Fruit fly (Drosophila melanogaster) whole organism, larva: Measurements from ENCODE around the gene DPCoAC.

Source experiments
- noc ChIP-seq: fragments of 200-800 bp; sonication (Bioruptor generic); optimal IDR thresholded peaks from 3 replicates; lab custom pipeline; 2019; ENCODE audit warnings: missing biosample characterization, mild to moderate bottlenecking, missing genetic modification characterization, moderate library complexity

DPCoAC gene

DNA sequence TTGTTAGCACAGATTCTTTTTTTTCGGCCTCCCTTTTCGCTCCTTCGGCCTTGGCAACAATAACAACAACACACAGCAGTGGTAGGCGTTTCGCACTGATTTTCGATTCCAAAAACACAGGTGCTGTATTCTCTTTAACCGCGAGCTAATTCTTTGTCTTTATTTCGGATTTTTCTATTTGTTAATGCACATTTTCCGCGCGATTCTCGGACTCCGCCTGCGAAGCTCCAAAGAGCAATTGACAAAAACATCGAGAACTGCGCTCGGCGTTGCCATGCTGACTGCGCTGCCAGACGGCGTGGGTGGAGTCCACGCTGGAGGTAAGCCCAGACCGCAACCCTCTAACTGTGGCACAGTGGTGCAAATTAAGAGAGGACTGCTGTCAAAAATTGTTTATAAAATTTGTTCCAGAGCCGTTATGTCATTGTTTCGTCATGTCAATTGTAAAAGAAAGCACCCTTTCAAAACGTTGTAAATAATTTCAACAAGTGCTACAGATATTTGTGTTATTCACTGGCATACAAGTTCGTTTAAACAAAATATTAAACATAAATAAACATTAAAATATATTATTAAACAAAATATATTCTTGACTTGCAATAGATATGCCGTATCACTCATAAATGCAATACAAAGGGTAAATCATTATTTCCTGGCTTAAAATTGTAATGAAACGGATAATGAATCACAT is at the start of gene DPCoAC, which contains the start of gene CG5180:
DPCoAC (minus strand) TSS at position 253 of the 691 bp plus-strand sequence.
CG5180 (plus strand) TSS at position 516 of the 691 bp plus-strand sequence.
- peak; percentile 36 for TF ChIP-seq noc

DNA sequence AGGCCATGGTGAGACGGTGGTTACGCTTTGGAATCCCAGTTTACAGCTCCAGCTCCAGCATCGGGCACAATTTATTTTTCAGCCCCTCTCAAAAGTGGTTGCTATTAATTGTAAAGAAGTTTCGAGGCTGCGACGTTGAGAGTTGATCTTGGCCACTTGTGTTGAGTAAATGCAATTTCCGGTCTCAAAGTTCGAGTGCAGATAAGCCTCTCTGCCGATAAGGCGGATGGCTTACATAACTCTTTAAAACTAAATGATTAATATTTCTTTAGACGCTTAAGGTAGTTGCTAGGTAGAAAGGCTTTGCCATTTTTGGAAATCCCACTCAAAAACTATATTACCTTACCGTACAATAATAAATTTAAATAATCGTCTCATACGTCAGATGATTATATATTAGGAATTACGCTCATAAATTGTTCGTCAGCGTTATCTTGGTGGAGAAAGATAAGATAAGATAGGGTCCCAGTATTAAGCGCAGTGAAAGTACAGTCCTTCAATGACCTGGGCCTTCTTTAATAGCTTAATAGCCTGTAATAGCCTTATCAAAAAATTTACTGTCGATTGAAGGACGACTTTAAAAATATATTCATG is 48.2 kb upstream of the DPCoAC start:
- peak; percentile 79 for TF ChIP-seq noc

DNA sequence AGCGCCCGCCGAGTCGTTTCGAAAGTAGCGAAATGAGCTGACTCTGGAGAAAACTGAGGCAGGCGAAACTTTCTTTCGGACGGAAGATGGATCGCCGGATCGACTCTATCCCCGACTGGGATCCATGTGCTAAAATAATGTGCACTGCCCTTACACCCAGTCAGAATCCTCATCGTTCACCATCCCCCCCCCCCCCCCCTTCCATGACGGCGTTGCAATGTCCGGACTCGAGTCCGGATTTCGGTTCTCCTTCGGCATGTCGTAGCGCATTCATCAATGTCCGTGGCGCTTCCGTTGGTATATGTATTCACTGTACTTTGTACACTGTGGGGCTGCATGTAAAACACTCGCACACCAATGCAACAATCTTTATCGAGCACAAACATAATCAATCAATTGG is 47.6 kb upstream of the DPCoAC start:
- TF ChIP-seq noc: no peak

DNA sequence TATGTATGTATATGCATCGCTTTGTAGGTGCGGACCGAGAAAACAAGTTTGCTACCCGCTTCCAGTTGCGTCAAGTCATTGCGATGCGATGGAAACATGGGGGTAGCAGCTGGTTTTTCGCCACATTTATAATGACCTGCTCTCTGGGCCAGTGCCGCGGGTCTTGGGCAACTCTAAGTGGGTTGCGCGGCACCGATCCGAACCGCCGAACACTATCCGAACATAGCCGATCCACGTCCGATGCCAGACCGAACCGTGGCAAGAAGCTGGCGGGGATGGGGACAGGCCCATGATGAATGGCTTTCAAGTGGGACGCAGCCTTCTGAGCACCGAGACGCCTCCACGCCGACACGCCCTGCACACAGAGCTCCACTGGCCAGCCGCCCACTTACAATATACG is 46.6 kb upstream of the DPCoAC start:
- TF ChIP-seq noc: no peak

DNA sequence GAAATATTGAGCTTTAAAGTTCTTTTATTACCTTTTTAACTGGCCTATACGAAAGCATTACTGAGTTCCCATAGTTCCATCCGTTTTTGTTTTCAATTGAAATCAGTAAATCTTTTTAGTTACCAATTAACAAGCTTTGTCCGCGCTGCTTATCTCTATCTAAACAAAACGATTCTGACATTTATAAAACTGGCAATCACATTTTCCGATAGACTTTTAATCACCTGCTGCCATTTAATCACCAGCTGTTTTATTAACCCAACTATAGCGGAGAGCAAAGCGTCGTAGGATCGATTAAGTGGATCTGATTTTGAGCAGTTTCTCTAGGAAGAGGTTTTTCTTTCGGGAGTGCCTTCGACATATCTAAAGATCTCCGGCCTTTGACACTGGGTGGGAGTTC is 45.1 kb upstream of the DPCoAC start:
- TF ChIP-seq noc: no peak

DNA sequence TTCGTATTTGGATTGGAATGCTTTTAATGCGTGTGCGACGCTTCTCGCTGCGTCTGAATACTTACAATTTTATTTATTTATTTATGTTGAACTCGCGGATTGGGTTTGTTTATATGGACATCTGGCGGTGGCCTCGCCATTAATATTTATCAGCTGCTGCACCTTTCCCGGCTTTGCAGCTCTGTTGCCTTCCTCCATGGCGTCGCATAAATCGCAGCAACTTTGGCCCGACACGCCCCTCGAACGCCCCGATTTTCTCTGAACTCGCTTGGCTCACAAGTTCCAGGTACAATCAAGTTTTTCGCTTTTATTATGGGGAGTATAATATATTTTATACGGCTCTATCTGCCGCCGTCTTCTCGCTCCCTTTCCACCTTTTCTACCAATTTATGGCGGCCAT is 42.6 kb upstream of the DPCoAC start:
- no peak for TF ChIP-seq noc

DNA sequence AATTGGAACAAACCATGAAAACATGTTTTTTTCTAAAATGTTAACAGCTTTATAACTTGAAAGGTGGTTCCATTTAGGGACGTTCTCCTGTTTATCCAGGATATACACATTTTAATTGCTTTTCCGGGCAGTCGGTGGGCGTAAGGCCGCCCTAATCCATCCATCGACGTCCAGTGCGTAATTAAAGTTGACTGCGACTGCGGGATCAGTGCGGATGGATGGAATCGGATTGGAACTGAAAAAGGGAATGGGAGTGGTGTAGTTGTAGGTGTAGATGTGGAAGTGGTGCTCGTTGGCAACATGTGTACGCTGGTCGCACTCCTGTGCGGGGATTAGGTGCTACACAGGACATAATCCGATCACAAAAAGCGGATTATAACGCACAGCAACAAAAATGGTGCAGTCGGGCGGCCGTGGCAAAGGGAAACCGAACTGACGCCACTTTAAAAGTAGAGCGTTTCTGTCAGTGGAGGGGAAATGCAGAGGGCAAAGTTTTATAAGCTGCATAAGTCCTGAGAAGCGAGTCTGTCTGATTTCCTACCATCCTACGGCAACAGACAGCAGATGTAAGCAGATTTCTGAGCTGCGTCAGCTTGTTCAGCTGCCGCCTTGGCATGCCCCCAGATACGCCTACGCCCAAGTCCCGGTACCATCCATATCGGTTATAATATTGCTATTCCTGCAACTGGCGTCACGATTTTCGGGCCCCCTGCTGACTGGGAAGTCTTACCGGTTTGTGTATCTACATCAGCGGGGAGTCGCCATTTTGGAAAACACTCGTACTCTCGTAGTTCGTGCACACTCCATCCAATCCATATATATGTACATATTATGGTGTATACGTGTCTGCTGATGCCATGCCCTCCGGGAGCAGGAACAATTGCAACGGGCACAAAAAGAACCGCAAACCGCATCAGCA is 40.2 kb upstream of the DPCoAC start:
- TF ChIP-seq noc: no peak

DNA sequence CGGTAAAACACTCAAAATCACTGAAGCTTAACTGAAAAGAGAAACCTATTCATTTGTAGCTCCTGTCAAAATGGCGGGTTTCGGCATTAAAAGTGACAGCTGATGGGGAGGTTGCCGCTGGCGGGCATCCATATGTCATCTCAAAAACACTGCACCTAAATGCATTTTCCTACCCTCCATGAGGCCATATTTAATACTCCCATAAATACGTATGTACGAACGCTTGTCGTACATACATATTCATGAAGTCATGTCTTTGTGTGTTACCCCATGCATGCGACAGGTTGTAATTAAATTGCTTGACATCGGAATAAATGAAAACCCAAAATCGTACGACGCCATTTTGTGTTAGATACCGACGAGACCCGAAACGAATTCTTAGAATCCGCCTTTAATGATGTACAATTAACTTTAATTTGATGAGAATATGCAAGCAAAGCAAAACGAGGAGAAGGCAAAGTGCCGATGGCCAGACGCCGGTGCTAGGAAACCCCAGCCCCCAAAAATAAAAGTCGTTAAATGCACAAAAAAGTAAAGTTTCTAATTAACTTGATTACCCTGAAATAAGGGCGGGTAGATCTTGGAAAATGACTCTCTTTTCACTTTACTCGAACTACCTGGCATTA is 39.0 kb upstream of the DPCoAC start:
- TF ChIP-seq noc: no peak

DNA sequence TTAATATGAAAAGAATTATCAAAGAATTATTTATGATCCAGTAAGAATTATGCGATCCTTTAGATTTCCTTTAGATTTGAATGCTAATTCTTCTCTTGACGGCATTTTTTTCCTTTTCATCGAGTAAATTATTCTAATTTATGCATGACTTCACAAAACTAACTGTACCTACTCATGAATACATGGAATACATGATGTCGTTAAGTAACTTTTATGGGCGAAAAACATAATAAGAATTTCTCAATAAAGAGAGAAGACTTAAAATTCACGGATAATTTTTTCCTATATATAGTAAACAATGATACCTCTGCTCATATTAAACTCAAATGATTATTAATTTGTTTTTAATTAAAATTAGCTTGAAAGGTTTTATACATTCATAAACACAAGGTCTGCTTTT is 38.4 kb upstream of the DPCoAC start:
- no peak for TF ChIP-seq noc

DNA sequence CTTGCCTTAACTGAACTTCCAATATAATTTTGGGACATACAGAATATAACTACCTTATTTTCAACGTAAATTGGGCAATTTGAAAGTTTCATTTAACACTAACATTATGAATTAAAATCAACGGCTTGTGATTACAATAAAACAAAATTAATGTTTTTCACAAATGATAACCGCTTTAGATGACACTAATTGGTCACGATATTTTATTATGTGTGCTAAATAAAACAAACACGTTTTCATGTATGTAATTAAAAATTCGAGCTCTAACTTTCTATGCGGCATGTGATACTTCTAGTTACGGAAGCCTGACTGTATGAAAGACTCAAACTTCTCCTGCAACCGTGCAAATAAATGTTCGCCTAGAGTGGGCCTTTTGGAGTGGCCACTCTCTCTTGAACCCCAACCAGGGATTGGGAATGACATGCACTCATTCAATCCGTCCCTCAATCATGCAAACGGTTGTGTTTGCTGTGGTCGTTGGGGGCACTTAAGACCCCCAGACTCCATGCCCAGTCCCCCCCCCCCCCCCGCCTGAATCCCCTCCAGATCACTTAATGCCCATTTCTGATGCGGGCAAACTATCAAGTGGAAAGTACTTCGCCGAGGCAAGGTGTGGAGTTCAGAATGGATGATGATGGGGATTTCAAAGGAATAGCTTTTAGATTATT is 37.8 kb upstream of the DPCoAC start:
- no peak for TF ChIP-seq noc

DNA sequence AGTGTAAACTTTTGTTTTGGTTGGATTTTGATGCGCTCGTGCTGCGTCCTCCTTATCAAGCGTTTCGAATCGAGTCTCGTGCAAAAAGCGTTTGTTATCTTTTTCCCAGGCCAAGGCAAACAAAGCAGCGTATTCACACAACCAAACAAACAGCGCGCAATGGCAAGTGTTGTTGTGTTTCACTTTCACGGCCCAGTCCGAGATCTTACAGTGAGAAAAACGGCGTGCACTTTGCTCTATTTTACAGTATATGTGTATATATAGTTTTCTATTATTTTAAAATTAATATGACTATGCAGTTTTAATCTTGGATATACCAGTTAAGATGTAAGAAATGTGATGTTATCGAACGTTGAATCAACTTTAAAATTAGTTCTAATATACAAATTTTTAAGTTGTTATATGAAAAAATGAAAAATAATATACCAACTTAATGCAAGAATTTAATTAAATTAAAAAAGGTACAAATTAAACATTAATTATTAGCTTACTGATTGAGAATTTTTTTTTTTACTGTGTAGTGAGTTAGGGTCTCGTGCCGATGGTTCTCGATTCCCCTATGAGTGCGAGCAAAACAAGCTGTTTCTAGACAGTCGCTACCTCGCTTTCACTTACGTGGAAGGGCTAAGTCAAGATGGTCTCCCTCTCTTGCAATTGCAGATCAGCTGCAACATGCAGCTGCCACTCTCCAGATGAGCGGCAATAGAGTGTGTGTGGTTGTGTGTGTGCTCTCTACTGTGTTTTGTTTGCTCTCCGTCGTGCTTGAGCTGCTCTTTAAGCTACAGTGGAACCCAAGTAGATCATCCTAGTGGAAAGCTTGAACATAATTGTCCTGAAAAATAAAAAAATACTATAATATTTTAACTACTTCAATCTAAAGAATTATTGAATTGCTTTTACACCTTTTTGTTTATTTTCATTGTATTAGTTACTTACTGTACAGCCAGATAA is 37.0 kb upstream of the DPCoAC start:
- peak; percentile 91 for TF ChIP-seq noc

DNA sequence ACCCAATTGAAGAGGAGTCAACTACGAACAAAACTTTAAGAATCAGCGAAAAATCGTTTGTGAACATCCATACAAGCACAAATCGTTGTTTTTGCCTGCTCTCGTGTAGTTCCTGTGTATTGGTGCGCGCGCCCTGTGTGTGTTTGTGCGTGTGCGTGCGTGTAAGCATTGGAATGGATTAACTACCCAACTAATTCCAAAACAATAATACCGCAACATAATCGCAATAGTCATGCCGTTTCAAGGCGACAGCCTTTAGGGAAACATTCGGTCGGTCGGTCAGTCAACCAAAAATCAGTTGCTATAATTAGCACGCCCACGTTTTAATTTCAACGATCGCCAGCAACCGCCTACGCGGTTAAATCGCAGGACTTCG is 36.0 kb upstream of the DPCoAC start:
- no peak for TF ChIP-seq noc

DNA sequence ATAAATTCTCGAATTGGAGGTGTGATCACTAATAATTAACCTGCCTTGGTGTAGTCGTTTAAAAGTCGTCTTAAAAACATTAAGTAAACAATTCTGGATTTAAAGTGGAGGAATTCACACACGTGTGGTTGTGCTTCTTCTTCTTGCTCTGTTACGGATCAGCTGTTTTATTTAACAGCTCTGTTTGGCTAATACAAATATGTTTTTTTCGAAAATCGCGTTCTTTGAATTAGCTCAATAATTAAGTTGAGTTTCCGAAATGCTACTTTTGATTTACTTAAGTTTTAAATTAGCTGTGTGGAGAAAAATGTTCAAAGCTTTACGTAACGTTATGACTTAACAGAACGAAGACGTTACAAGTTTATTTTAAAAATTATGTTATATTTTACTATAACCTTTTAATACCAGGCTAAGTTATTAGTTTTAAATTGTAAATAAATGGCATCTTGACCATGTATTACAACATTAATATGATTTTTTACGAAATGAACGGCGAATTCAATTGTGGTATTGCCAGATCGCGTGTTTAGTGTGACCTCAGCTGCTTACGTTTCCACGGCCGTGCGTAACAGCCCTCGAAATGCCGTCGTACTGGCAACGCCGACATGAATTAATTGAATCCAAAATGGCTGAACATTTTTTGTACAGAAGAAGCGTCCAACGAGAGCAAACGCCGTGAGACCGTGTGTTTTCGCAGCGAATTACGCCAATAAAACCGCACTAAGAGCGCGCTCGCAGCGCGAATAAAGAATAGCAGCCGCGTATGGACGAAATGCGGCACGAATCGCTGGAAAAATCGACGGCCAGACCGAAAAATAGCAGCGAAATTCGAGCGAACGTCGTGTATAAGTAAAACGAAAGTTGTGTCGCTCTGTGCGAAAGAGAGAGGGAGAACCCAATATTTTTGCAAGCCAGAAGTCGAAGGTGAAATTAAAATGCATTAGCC is 35.3 kb upstream of the DPCoAC start, which contains the start of the genes Pus1 and bon:
Pus1 (minus strand) TSS at position 155 of the 946 bp plus-strand sequence.
bon (plus strand) TSS at position 623 of the 946 bp plus-strand sequence.
- TF ChIP-seq noc: peak; percentile 1

DNA sequence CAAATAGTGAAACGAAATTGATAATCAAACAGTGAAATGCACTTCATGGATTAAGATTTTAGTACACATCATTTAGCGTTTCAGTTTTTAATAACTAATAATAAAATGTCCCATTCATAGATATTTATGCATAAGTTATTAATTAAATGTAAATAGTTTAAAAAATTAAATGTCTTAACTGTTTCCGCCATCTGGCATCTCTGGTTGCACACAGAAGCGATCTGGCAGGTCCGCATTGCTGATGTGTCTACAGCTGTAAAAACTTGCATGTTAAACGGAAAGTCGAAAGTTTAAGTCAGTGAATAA is 31.0 kb upstream of the DPCoAC start, which contains the start of gene Srp72:
Srp72 (plus strand) TSS at position 232 of the 306 bp plus-strand sequence.
- TF ChIP-seq noc: peak; percentile 36
